Fruit fly (Drosophila melanogaster) whole organism, embryonic: ENCODE measurements around the gene Cisd2.

Source experiments
- B-H2 ChIP-seq: fragments of 200-800 bp; sonication (Bioruptor generic); optimal IDR thresholded peaks from 2 replicates; lab custom pipeline; 2018; ENCODE audit warnings: missing biosample characterization, mild to moderate bottlenecking, missing genetic modification characterization
- CG10462 ChIP-seq: fragments of 200-800 bp; sonication (Bioruptor generic); optimal IDR thresholded peaks from 2 replicates; lab custom pipeline; 2016; ENCODE audit warnings: missing biosample characterization, missing genetic modification characterization
- CG10654 ChIP-seq: fragments of 200-800 bp; sonication (Bioruptor generic); optimal IDR thresholded peaks from 2 replicates; lab custom pipeline; 2016; ENCODE audit warnings: missing biosample characterization, missing genetic modification characterization
- CG11247 ChIP-seq: fragments of 200-800 bp; sonication (Bioruptor generic); IDR thresholded peaks from 2 replicates; pipeline ENCODE4 v1.3.6; 2022; ENCODE audit warnings: missing biosample characterization, missing genetic modification characterization
- CG11456 ChIP-seq: fragments of 200-800 bp; sonication (Bioruptor generic); IDR thresholded peaks from 3 replicates; pipeline ENCODE4 v1.3.6; 2022; ENCODE audit warnings: missing biosample characterization, missing genetic modification characterization
- CG11504 ChIP-seq: fragments of 200-800 bp; sonication (Bioruptor generic); optimal IDR thresholded peaks from 3 replicates; lab custom pipeline; 2019; ENCODE audit warnings: missing biosample characterization, mild to moderate bottlenecking, missing genetic modification characterization, moderate library complexity
- CG11695 ChIP-seq: fragments of 200-800 bp; sonication (Bioruptor generic); IDR thresholded peaks from 3 replicates; pipeline ENCODE4 v1.3.6; 2022; ENCODE audit warnings: missing biosample characterization, missing genetic modification characterization
- CG11696 ChIP-seq: fragments of 200-800 bp; sonication (Bioruptor generic); IDR thresholded peaks from 2 replicates; pipeline ENCODE4 v1.3.6; 2022; ENCODE audit warnings: missing biosample characterization, missing genetic modification characterization
- CG12104 ChIP-seq: fragments of 200-800 bp; sonication (Bioruptor generic); optimal IDR thresholded peaks from 3 replicates; lab custom pipeline; 2016; ENCODE audit warnings: missing biosample characterization, missing genetic modification characterization
- CG16813 ChIP-seq: fragments of 200-800 bp; sonication (Bioruptor generic); IDR thresholded peaks from 3 replicates; pipeline ENCODE4 v1.3.6; 2022; ENCODE audit warnings: missing biosample characterization, missing genetic modification characterization; ENCODE audit not compliant: partially characterized antibody
- CG17361 ChIP-seq: fragments of 200-800 bp; sonication (Bioruptor generic); IDR thresholded peaks from 3 replicates; pipeline ENCODE4 v1.3.6; 2022; ENCODE audit warnings: missing biosample characterization, missing genetic modification characterization
- CG17568 ChIP-seq: fragments of 200-800 bp; sonication (Bioruptor generic); optimal IDR thresholded peaks from 2 replicates; lab custom pipeline; 2018; ENCODE audit warnings: missing biosample characterization, mild to moderate bottlenecking, missing genetic modification characterization, moderate library complexity
- CG18476 ChIP-seq: fragments of 200-800 bp; sonication (Bioruptor generic); optimal IDR thresholded peaks from 2 replicates; lab custom pipeline; 2016; ENCODE audit warnings: missing biosample characterization, mild to moderate bottlenecking, missing genetic modification characterization
- CG2678 ChIP-seq: fragments of 200-800 bp; sonication (Bioruptor generic); optimal IDR thresholded peaks from 3 replicates; lab custom pipeline; 2019; ENCODE audit warnings: missing biosample characterization, mild to moderate bottlenecking, missing genetic modification characterization, moderate library complexity
- CG2875 ChIP-seq: fragments of 200-800 bp; sonication (Bioruptor generic); optimal IDR thresholded peaks from 2 replicates; lab custom pipeline; 2017; ENCODE audit warnings: missing biosample characterization, mild to moderate bottlenecking, missing genetic modification characterization, missing genetic modification reagents
- CG31441 ChIP-seq: fragments of 200-800 bp; sonication (Bioruptor generic); IDR thresholded peaks from 2 replicates; pipeline ENCODE4 v1.3.6; 2022; ENCODE audit warnings: missing biosample characterization, missing genetic modification characterization
- CG3281 ChIP-seq: fragments of 200-800 bp; sonication (Bioruptor generic); optimal IDR thresholded peaks from 3 replicates; lab custom pipeline; 2017; ENCODE audit warnings: missing biosample characterization, mild to moderate bottlenecking, missing genetic modification characterization
- CG33213 ChIP-seq: fragments of 200-800 bp; sonication (Bioruptor generic); optimal IDR thresholded peaks from 3 replicates; lab custom pipeline; 2016; ENCODE audit warnings: missing biosample characterization, missing genetic modification characterization
- CG6272 ChIP-seq: fragments of 200-800 bp; sonication (Bioruptor generic); IDR thresholded peaks from 2 replicates; pipeline ENCODE4 v1.3.6; 2022; ENCODE audit warnings: missing biosample characterization, missing genetic modification characterization
- Dip3 ChIP-seq: fragments of 200-800 bp; sonication (Bioruptor generic); optimal IDR thresholded peaks from 3 replicates; lab custom pipeline; 2016; ENCODE audit warnings: missing biosample characterization, missing genetic modification characterization
- Gug ChIP-seq: fragments of 200-800 bp; sonication (Bioruptor generic); IDR thresholded peaks from 4 replicates; pipeline ENCODE4 v1.3.6; 2022; ENCODE audit warnings: missing biosample characterization, missing genetic modification characterization
- Hand ChIP-seq: fragments of 200-800 bp; sonication (Bioruptor generic); optimal IDR thresholded peaks from 2 replicates; lab custom pipeline; 2017; ENCODE audit warnings: mild to moderate bottlenecking, missing biosample characterization, missing genetic modification reagents, missing genetic modification characterization
- Hsf ChIP-seq: fragments of 200-800 bp; sonication (Bioruptor generic); optimal IDR thresholded peaks from 3 replicates; lab custom pipeline; 2016; ENCODE audit warnings: missing biosample characterization, missing genetic modification characterization
- Max ChIP-seq: fragments of 200-800 bp; sonication (Bioruptor generic); optimal IDR thresholded peaks from 2 replicates; lab custom pipeline; 2016; ENCODE audit warnings: missing biosample characterization, mild to moderate bottlenecking, missing genetic modification characterization
- Med ChIP-seq: fragments of 200-800 bp; sonication (Bioruptor generic); peaks from one replicate; lab custom pipeline; 2016; ENCODE audit warnings: missing biosample characterization, missing genetic modification characterization, mild to moderate bottlenecking, inconsistent platforms, moderate library complexity
- Mrtf ChIP-seq: fragments of 200-800 bp; sonication (Bioruptor generic); IDR thresholded peaks from 3 replicates; pipeline ENCODE4 v1.3.6; 2022; ENCODE audit warnings: missing biosample characterization, missing genetic modification characterization
- Spps ChIP-seq: fragments of 200-800 bp; sonication (Bioruptor generic); optimal IDR thresholded peaks from 2 replicates; lab custom pipeline; 2018; ENCODE audit warnings: missing biosample characterization, mild to moderate bottlenecking, missing genetic modification characterization
- ap ChIP-seq: fragments of 200-800 bp; sonication (Bioruptor generic); IDR thresholded peaks from 2 replicates; pipeline ENCODE4 v1.3.6; 2022; ENCODE audit warnings: missing biosample characterization, missing genetic modification characterization
- bsh ChIP-seq, 2 experiments: fragments of 200-800 bp; sonication (Bioruptor generic); optimal IDR thresholded peaks; 2 replicates each; lab custom pipeline; 2017 to 2018; ENCODE audit warnings: mild to moderate bottlenecking in 2 of 2, missing biosample characterization in 2 of 2, missing genetic modification characterization in 2 of 2, moderate library complexity in 1 of 2
- cas ChIP-seq: fragments of 200-800 bp; sonication (Bioruptor generic); IDR thresholded peaks from 2 replicates; pipeline ENCODE4 v1.3.6; 2022; ENCODE audit warnings: missing biosample characterization, missing genetic modification characterization
- cato ChIP-seq: fragments of 200-800 bp; sonication (Bioruptor generic); optimal IDR thresholded peaks from 2 replicates; lab custom pipeline; 2016; ENCODE audit warnings: missing biosample characterization, missing genetic modification characterization, borderline replicate concordance
- chm ChIP-seq: fragments of 200-800 bp; sonication (Bioruptor generic); IDR thresholded peaks from 2 replicates; pipeline ENCODE4 v1.3.6; 2022; ENCODE audit warnings: missing biosample characterization, missing genetic modification characterization
- ci ChIP-seq: fragments of 200-800 bp; sonication (Bioruptor generic); IDR thresholded peaks from 3 replicates; pipeline ENCODE4 v1.3.6; 2022; ENCODE audit warnings: missing biosample characterization, missing genetic modification characterization
- crol ChIP-seq: fragments of 200-800 bp; sonication (Bioruptor generic); IDR thresholded peaks from 2 replicates; pipeline ENCODE4 v1.3.6; 2022; ENCODE audit warnings: missing biosample characterization, missing genetic modification characterization
- danr ChIP-seq: fragments of 200-800 bp; sonication (Bioruptor generic); IDR thresholded peaks from 2 replicates; pipeline ENCODE4 v1.3.6; 2022; ENCODE audit warnings: missing biosample characterization, missing genetic modification characterization
- fd96Cb ChIP-seq: fragments of 200-800 bp; sonication (Bioruptor generic); optimal IDR thresholded peaks from 2 replicates; lab custom pipeline; 2018; ENCODE audit warnings: missing biosample characterization, mild to moderate bottlenecking, missing genetic modification characterization, moderate library complexity
- gcm ChIP-seq: fragments of 200-800 bp; sonication (Bioruptor generic); optimal IDR thresholded peaks from 2 replicates; lab custom pipeline; 2019; ENCODE audit warnings: missing biosample characterization, mild to moderate bottlenecking, missing genetic modification characterization, moderate library complexity
- grau ChIP-seq: fragments of 200-800 bp; optimal IDR thresholded peaks from 3 replicates; lab custom pipeline; 2019; ENCODE audit warnings: missing biosample characterization, mild to moderate bottlenecking, missing genetic modification characterization, moderate library complexity
- grn ChIP-seq: fragments of 200-800 bp; sonication (Bioruptor generic); optimal IDR thresholded peaks from 3 replicates; lab custom pipeline; 2017; ENCODE audit warnings: missing biosample characterization, missing genetic modification characterization
- jigr1 ChIP-seq: fragments of 200-800 bp; sonication (Bioruptor generic); IDR thresholded peaks from 3 replicates; pipeline ENCODE4 v1.3.6; 2022; ENCODE audit warnings: missing biosample characterization, missing genetic modification characterization
- lmd ChIP-seq: fragments of 200-800 bp; sonication (Bioruptor generic); IDR thresholded peaks from 2 replicates; pipeline ENCODE4 v1.3.6; 2022; ENCODE audit warnings: missing biosample characterization, missing genetic modification characterization
- nerfin-2 ChIP-seq: fragments of 200-800 bp; sonication (Bioruptor generic); IDR thresholded peaks from 2 replicates; pipeline ENCODE4 v1.3.6; 2022; ENCODE audit warnings: missing biosample characterization, missing genetic modification characterization; ENCODE audit not compliant: partially characterized antibody
- nmo ChIP-seq: fragments of 200-800 bp; sonication (Bioruptor generic); optimal IDR thresholded peaks from 2 replicates; lab custom pipeline; 2018; ENCODE audit warnings: missing biosample characterization, mild to moderate bottlenecking, missing genetic modification characterization, moderate library complexity
- sens ChIP-seq: fragments of 200-800 bp; sonication (Bioruptor generic); peaks from one replicate; lab custom pipeline; 2016; ENCODE audit warnings: missing biosample characterization, missing genetic modification characterization
- twi ChIP-seq: fragments of 200-800 bp; optimal IDR thresholded peaks from 2 replicates; lab custom pipeline; 2019; ENCODE audit warnings: missing biosample characterization, mild to moderate bottlenecking, missing genetic modification characterization, moderate library complexity
- unc-4 ChIP-seq: fragments of 200-800 bp; sonication (Bioruptor generic); IDR thresholded peaks from 2 replicates; pipeline ENCODE4 v1.3.6; 2022; ENCODE audit warnings: missing biosample characterization, missing genetic modification characterization; ENCODE audit not compliant: partially characterized antibody
- zen2 ChIP-seq: fragments of 200-800 bp; sonication (Bioruptor generic); IDR thresholded peaks from 3 replicates; pipeline ENCODE4 v1.3.6; 2022; ENCODE audit warnings: missing biosample characterization, missing genetic modification characterization; ENCODE audit not compliant: partially characterized antibody

Cisd2 gene

dm6 chr3R:29217309-29217708, 5.9 kb downstream of the Cisd2 start:
- TF ChIP-seq bsh (GFP tag; optimal IDR thresholded peaks at IDR 0.05; lab: Kevin White, UChicago), result no peak
- TF ChIP-seq CG16813 (GFP tag; lab: Robert Waterston, UW), result no peak
- TF ChIP-seq CG10654, result no peak
- no peak for TF ChIP-seq nerfin-2 (GFP tag; lab: Robert Waterston, UW)
- no peak for TF ChIP-seq CG10462 (GFP tag; lab: Kevin White, UChicago)
- TF ChIP-seq chm (GFP tag; lab: Robert Waterston, UW), result peak; percentile 14; the same call in 1 of the 2 replicates
- peak; percentile 92 for TF ChIP-seq gcm (GFP tag; lab: Kevin White, UChicago)
- TF ChIP-seq twi (tag; lab: Kevin White, UChicago), result peak; percentile 3
- TF ChIP-seq danr (GFP tag; lab: Robert Waterston, UW), result no peak
- no peak for TF ChIP-seq CG6272 (GFP tag; lab: Robert Waterston, UW)
- no peak for TF ChIP-seq fd96Cb
- no peak for TF ChIP-seq cas (GFP tag; lab: Robert Waterston, UW)
- TF ChIP-seq sens (GFP tag; lab: Kevin White, UChicago), result peak; percentile 72
- no peak for TF ChIP-seq grau (tag; lab: Kevin White, UChicago)
- TF ChIP-seq CG12104 (GFP tag; lab: Kevin White, UChicago), result no peak
- TF ChIP-seq, all 482 proteins: peak for 4

DNA sequence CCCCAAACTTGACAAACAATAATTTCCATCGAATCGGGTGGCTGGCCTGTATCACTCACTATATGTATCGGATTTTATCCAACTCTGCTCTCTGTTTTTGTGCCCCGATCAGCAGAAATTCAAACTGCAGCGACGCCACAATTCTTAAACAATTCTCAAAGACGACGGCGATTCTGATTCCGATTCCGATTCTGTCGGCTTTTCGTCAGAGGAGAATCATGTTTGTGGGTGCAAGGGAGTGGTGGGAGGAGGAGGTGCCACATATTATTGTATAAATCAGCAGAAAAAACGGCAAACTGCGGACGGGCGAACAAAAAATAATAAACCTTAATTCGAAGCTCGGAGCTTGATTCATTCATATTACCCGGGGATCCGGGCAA, 6.8 kb downstream of the Cisd2 start:
- peak; percentile 1 for TF ChIP-seq Med (GFP tag; lab: Kevin White, UChicago)
- no peak for TF ChIP-seq Dip3 (GFP tag; lab: Kevin White, UChicago)
- TF ChIP-seq sens (GFP tag; lab: Kevin White, UChicago), result peak; percentile 7
- peak; percentile 29; the same call in 1 of the 2 replicates for TF ChIP-seq crol

DNA sequence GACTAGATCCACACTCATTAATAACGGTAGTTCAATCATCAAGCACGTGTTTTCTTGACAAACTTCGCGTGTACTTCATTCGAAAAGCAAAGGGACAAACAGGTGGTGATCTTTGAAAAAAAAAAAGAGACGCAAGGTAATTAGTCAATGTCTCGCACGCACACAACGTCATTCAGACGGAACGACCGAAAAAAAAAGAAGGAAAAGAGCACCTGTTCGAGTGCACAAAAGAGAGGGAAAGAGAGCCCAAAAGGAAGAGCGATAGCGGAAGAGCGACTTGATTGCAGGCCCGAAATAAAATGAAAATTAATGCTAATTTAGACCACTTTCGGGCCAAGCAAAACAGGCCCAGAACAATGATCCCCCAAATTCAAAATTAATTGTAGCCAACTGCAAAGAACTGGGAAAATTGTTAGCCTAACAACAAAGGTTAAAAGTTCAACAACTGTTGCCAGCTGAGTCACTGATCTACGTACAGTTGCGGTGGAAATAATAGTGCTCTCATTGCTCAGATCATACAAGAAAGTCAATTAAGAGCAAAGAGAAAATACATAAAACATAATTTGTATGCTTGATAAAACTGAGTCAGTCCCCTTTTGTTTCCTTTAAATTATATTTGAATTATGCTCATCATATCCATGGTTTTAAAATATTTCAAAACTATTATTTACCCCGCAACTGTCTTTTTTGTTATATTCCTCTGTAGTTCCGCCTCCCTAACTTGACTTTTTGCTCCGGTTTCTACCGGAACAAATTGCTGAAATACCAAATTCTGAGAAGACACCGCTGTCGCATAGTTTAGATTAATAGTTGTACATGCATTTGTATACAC, 7.4 kb downstream of the Cisd2 start:
- TF ChIP-seq CG17568 (no peak), sens (GFP tag; lab: Kevin White, UChicago) (peak; percentile 78), Hand (GFP tag; lab: Kevin White, UChicago) (no peak), Spps (no peak), CG33213 (GFP tag; lab: Kevin White, UChicago) (no peak), CG11695 (GFP tag; lab: Robert Waterston, UW) (peak; percentile 15; the same call in 1 of the 3 replicates), unc-4 (GFP tag; lab: Robert Waterston, UW) (no peak), B-H2 (no peak), ci (GFP tag; lab: Robert Waterston, UW) (no peak), Gug (GFP tag; lab: Robert Waterston, UW) (no peak), CG11456 (GFP tag; lab: Robert Waterston, UW) (no peak), CG11696 (GFP tag; lab: Robert Waterston, UW) (peak; percentile 81), CG18476 (GFP tag; lab: Kevin White, UChicago) (no peak), CG17361 (GFP tag; lab: Robert Waterston, UW) (0 out of 3 replicates have a peak, but pooled peaks have one; percentile 20), jigr1 (GFP tag; lab: Robert Waterston, UW) (no peak), ap (GFP tag; lab: Robert Waterston, UW) (no peak), CG11504 (tag; lab: Kevin White, UChicago) (peak; percentile 46), Mrtf (no peak), CG2678 (peak; percentile 27), CG11247 (GFP tag; lab: Robert Waterston, UW) (no peak), Hsf (GFP tag; lab: Kevin White, UChicago) (peak; percentile 19), grn (GFP tag; lab: Kevin White, UChicago) (no peak), cato (GFP tag; lab: Kevin White, UChicago) (no peak), Max (GFP tag; lab: Kevin White, UChicago) (no peak), nmo (GFP tag; lab: Kevin White, UChicago) (no peak), CG2875 (GFP tag; lab: Kevin White, UChicago) (no peak), lmd (GFP tag; lab: Robert Waterston, UW) (no peak; the same call in 1 of the 2 replicates), zen2 (GFP tag; lab: Robert Waterston, UW) (no peak), CG3281 (GFP tag; lab: Kevin White, UChicago) (peak; percentile 14), CG31441 (GFP tag; lab: Robert Waterston, UW) (no peak)
